Worm (Caenorhabditis elegans): Measurements from ENCODE around the gene ncs-1.

DNA sequence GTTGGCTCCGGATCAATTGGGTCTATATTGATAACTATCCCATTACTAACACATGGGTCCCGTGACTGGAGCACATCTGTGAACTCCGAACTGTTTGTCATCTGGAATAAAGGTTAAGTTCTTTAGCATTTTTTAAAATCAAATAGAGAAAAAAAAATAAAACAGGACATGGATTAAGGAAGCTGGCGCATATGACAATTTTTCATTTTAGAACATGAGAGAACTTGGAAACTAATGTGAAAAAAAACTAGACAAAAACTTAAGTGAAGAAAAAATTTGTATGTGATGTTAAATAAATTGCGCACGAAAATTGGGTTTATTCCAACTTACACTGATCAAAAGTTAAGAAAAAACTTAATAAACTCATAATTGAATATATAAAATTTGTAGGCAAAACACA, 14.3 kb downstream of the ncs-1 start, which contains the start of gene sms-2:
- TF ChIP-seq egl-13 (tag; optimal IDR thresholded peaks at IDR 0.05) (no peak), elt-3 (tag; optimal IDR thresholded peaks at IDR 0.05) (no peak), fos-1 (tag; optimal IDR thresholded peaks at IDR 0.05) (no peak), C16A3.4 (tag; optimal IDR thresholded peaks at IDR 0.05) (no peak), hpl-2 (GFP tag; optimal IDR thresholded peaks at IDR 0.05) (no peak), unc-62 (GFP tag; optimal IDR thresholded peaks at IDR 0.05) (no peak), hlh-4 (tag; optimal IDR thresholded peaks at IDR 0.05) (no peak), ceh-82 (tag; optimal IDR thresholded peaks at IDR 0.05) (no peak), dpl-1 (GFP tag; optimal IDR thresholded peaks at IDR 0.05) (no peak), ama-1 (optimal IDR thresholded peaks at IDR 0.05) (no peak), nhr-12 (tag; optimal IDR thresholded peaks at IDR 0.05) (no peak), lin-15B (tag; optimal IDR thresholded peaks at IDR 0.05) (no peak)
